Fruit fly (Drosophila melanogaster) whole organism, prepupa: ENCODE data around the gene CG14676.

ENCODE experiments used
- Blimp-1 ChIP-seq: fragments of 200-800 bp; sonication (Bioruptor generic); optimal IDR thresholded peaks from 3 replicates; lab custom pipeline; 2017; ENCODE audit warnings: missing biosample characterization, missing genetic modification characterization, mild to moderate bottlenecking, moderate library complexity, missing genetic modification reagents
- CG10669 ChIP-seq: fragments of 200-800 bp; sonication (Bioruptor generic); optimal IDR thresholded peaks from 3 replicates; lab custom pipeline; 2018; ENCODE audit warnings: missing biosample characterization, mild to moderate bottlenecking, missing genetic modification characterization, moderate library complexity
- CG11902 ChIP-seq: fragments of 200-800 bp; sonication (Bioruptor generic); optimal IDR thresholded peaks from 3 replicates; lab custom pipeline; 2016; ENCODE audit warnings: missing biosample characterization, missing genetic modification characterization
- CG15336 ChIP-seq: fragments of 200-800 bp; sonication (Bioruptor generic); IDR thresholded peaks from 2 replicates; pipeline ENCODE4 v1.3.6; 2022; ENCODE audit warnings: missing biosample characterization, missing genetic modification characterization
- CG1621 ChIP-seq: fragments of 200-800 bp; sonication (Bioruptor generic); optimal IDR thresholded peaks from 3 replicates; lab custom pipeline; 2018; ENCODE audit warnings: missing biosample characterization, mild to moderate bottlenecking, missing genetic modification characterization
- CG3032 ChIP-seq: fragments of 200-800 bp; optimal IDR thresholded peaks from 2 replicates; lab custom pipeline; 2019; ENCODE audit warnings: missing biosample characterization, mild to moderate bottlenecking, missing genetic modification characterization, moderate library complexity
- CG31627 ChIP-seq: fragments of 200-800 bp; sonication (Bioruptor generic); optimal IDR thresholded peaks from 3 replicates; lab custom pipeline; 2016; ENCODE audit warnings: missing biosample characterization, missing genetic modification characterization
- CG32006 ChIP-seq: fragments of 200-800 bp; sonication (Bioruptor generic); optimal IDR thresholded peaks from 3 replicates; lab custom pipeline; 2017; ENCODE audit warnings: missing biosample characterization, mild to moderate bottlenecking, missing genetic modification characterization
- CG3919 ChIP-seq: fragments of 200-800 bp; sonication (Bioruptor generic); optimal IDR thresholded peaks from 3 replicates; lab custom pipeline; 2016; ENCODE audit warnings: missing biosample characterization, missing genetic modification characterization
- CG4318 ChIP-seq: fragments of 200-800 bp; sonication (Bioruptor generic); optimal IDR thresholded peaks from 3 replicates; lab custom pipeline; 2017; ENCODE audit warnings: missing biosample characterization, mild to moderate bottlenecking, missing genetic modification characterization
- CG6276 ChIP-seq: fragments of 200-800 bp; sonication (Bioruptor generic); optimal IDR thresholded peaks from 2 replicates; lab custom pipeline; 2017; ENCODE audit warnings: missing biosample characterization, mild to moderate bottlenecking, missing genetic modification characterization
- CG6792 ChIP-seq: fragments of 200-800 bp; sonication (Bioruptor generic); optimal IDR thresholded peaks from 3 replicates; lab custom pipeline; 2016; ENCODE audit warnings: missing biosample characterization, missing genetic modification characterization
- CG6854 ChIP-seq: fragments of 200-800 bp; sonication (Bioruptor generic); optimal IDR thresholded peaks from 2 replicates; lab custom pipeline; 2017; ENCODE audit warnings: missing biosample characterization, mild to moderate bottlenecking, missing genetic modification characterization
- CG7368 ChIP-seq: fragments of 200-800 bp; sonication (Bioruptor generic); optimal IDR thresholded peaks from 3 replicates; lab custom pipeline; 2016; ENCODE audit warnings: missing biosample characterization, missing genetic modification characterization
- CG8319 ChIP-seq: fragments of 200-800 bp; sonication (Bioruptor generic); optimal IDR thresholded peaks from 3 replicates; lab custom pipeline; 2016; ENCODE audit warnings: missing biosample characterization, missing genetic modification characterization
- CG8632 ChIP-seq: fragments of 200-800 bp; sonication (Bioruptor generic); optimal IDR thresholded peaks from 3 replicates; lab custom pipeline; 2016; ENCODE audit warnings: missing biosample characterization, missing genetic modification characterization
- CG9139 ChIP-seq: fragments of 200-800 bp; sonication (Bioruptor generic); optimal IDR thresholded peaks from 3 replicates; lab custom pipeline; 2017; ENCODE audit warnings: missing biosample characterization, mild to moderate bottlenecking, missing genetic modification characterization
- Eip75B ChIP-seq: fragments of 200-800 bp; sonication (Bioruptor generic); optimal IDR thresholded peaks from 3 replicates; lab custom pipeline; 2016; ENCODE audit warnings: missing biosample characterization, missing genetic modification characterization
- Ets21C ChIP-seq: fragments of 200-800 bp; sonication (Bioruptor generic); optimal IDR thresholded peaks from 3 replicates; lab custom pipeline; 2016; ENCODE audit warnings: missing biosample characterization, missing genetic modification characterization
- Ets96B ChIP-seq: fragments of 200-800 bp; optimal IDR thresholded peaks from 2 replicates; lab custom pipeline; 2019; ENCODE audit warnings: missing biosample characterization, mild to moderate bottlenecking, missing genetic modification characterization, moderate library complexity
- Gug ChIP-seq: fragments of 200-800 bp; sonication (Bioruptor generic); IDR thresholded peaks from 2 replicates; pipeline ENCODE4 v1.3.6; 2022; ENCODE audit warnings: missing biosample characterization, missing genetic modification characterization
- Hr39 ChIP-seq: fragments of 200-800 bp; sonication (Bioruptor generic); optimal IDR thresholded peaks from 2 replicates; lab custom pipeline; 2016; ENCODE audit warnings: missing biosample characterization, missing genetic modification characterization
- Lpt ChIP-seq: fragments of 200-800 bp; sonication (Bioruptor generic); optimal IDR thresholded peaks from 3 replicates; lab custom pipeline; 2016; ENCODE audit warnings: missing biosample characterization, missing genetic modification characterization
- Smox ChIP-seq: fragments of 200-800 bp; sonication (Bioruptor generic); optimal IDR thresholded peaks from 3 replicates; lab custom pipeline; 2016; ENCODE audit warnings: missing biosample characterization, missing genetic modification characterization
- Sox102F ChIP-seq: fragments of 200-800 bp; sonication (Bioruptor generic); optimal IDR thresholded peaks from 2 replicates; lab custom pipeline; 2016; ENCODE audit warnings: missing biosample characterization, mild to moderate bottlenecking, missing genetic modification characterization
- achi ChIP-seq: fragments of 200-800 bp; sonication (Bioruptor generic); optimal IDR thresholded peaks from 3 replicates; lab custom pipeline; 2016; ENCODE audit warnings: missing biosample characterization, missing genetic modification characterization
- cyc ChIP-seq: fragments of 200-800 bp; sonication (Bioruptor generic); optimal IDR thresholded peaks from 3 replicates; lab custom pipeline; 2016; ENCODE audit warnings: missing biosample characterization, missing genetic modification characterization
- dac ChIP-seq: fragments of 200-800 bp; sonication (Bioruptor generic); optimal IDR thresholded peaks from 2 replicates; lab custom pipeline; 2017; ENCODE audit warnings: missing biosample characterization, mild to moderate bottlenecking, missing genetic modification characterization
- dsx ChIP-seq: fragments of 200-800 bp; optimal IDR thresholded peaks from 3 replicates; lab custom pipeline; 2019; ENCODE audit warnings: missing biosample characterization, mild to moderate bottlenecking, missing genetic modification characterization, moderate library complexity; ENCODE audit not compliant: poor library complexity, severe bottlenecking
- eg ChIP-seq: fragments of 200-800 bp; sonication (Bioruptor generic); IDR thresholded peaks from 3 replicates; pipeline ENCODE4 v1.3.6; 2022; ENCODE audit warnings: missing biosample characterization, missing genetic modification characterization
- fd85E ChIP-seq: fragments of 200-800 bp; sonication (Bioruptor generic); optimal IDR thresholded peaks from 3 replicates; lab custom pipeline; 2016; ENCODE audit warnings: missing biosample characterization, missing genetic modification characterization
- lz ChIP-seq: fragments of 200-800 bp; sonication (Bioruptor generic); optimal IDR thresholded peaks from 3 replicates; lab custom pipeline; 2016; ENCODE audit warnings: missing biosample characterization, missing genetic modification characterization
- net ChIP-seq: fragments of 200-800 bp; sonication (Bioruptor generic); optimal IDR thresholded peaks from 3 replicates; lab custom pipeline; 2016; ENCODE audit warnings: missing biosample characterization, missing genetic modification characterization
- salr ChIP-seq, 2 experiments: fragments of 200-800 bp; sonication (Bioruptor generic); optimal IDR thresholded peaks; 3 replicates each; lab custom pipeline; 2016 to 2018; ENCODE audit warnings: missing biosample characterization in 2 of 2, missing genetic modification characterization in 2 of 2, mild to moderate bottlenecking in 1 of 2
- topi ChIP-seq: fragments of 200-800 bp; sonication (Bioruptor generic); optimal IDR thresholded peaks from 3 replicates; lab custom pipeline; 2016; ENCODE audit warnings: missing biosample characterization, missing genetic modification characterization
- vri ChIP-seq: fragments of 200-800 bp; sonication (Bioruptor generic); optimal IDR thresholded peaks from 3 replicates; lab custom pipeline; 2016; ENCODE audit warnings: missing biosample characterization, mild to moderate bottlenecking, missing genetic modification characterization

Gene CG14676

dm6 chr3R:5838683-5839365 is 8.2 kb upstream of the CG14676 start (continued):
- TF ChIP-seq CG1621 (tag; lab: Kevin White, UChicago) (no peak), Hr39 (GFP tag; lab: Kevin White, UChicago) (no peak), CG4318 (peak; percentile 21), Smox (GFP tag; lab: Kevin White, UChicago) (no peak), salr (GFP tag; optimal IDR thresholded peaks at IDR 0.05; lab: Kevin White, UChicago) (peak in 1 of 2 experiments; percentile 54), CG7368 (peak; percentile 39), Eip75B (GFP tag; lab: Kevin White, UChicago) (peak; percentile 18), CG6792 (GFP tag; lab: Kevin White, UChicago) (peak; percentile 21), Ets96B (tag; lab: Kevin White, UChicago) (no peak), CG8319 (GFP tag; lab: Kevin White, UChicago) (no peak), fd85E (GFP tag; lab: Kevin White, UChicago) (no peak), Gug (GFP tag; lab: Robert Waterston, UW) (0 out of 2 replicates have a peak, but pooled peaks have one; percentile 13), Lpt (GFP tag; lab: Kevin White, UChicago) (no peak), Blimp-1 (GFP tag; lab: Kevin White, UChicago) (no peak), CG3919 (peak; percentile 47), CG32006 (no peak), dsx (GFP tag; lab: Kevin White, UChicago) (no peak), net (GFP tag; lab: Kevin White, UChicago) (peak; percentile 46), achi (GFP tag; lab: Kevin White, UChicago) (peak; percentile 2), topi (GFP tag; lab: Kevin White, UChicago) (no peak), lz (GFP tag; lab: Kevin White, UChicago) (no peak), CG6276 (GFP tag; lab: Kevin White, UChicago) (no peak), CG3032 (tag; lab: Kevin White, UChicago) (peak; percentile 19), dac (no peak), CG31627 (GFP tag; lab: Kevin White, UChicago) (no peak), cyc (no peak), CG11902 (GFP tag; lab: Kevin White, UChicago) (no peak), CG6854 (GFP tag; lab: Kevin White, UChicago) (no peak), CG15336 (GFP tag; lab: Robert Waterston, UW) (no peak), CG9139 (GFP tag; lab: Kevin White, UChicago) (no peak), eg (no peak), Ets21C (GFP tag; lab: Kevin White, UChicago) (no peak)
- TF ChIP-seq, all 60 proteins: peak for 24

- TF ChIP-seq salr (GFP tag; optimal IDR thresholded peaks at IDR 0.05; lab: Kevin White, UChicago) (no peak), cyc (no peak), dac (no peak), Lpt (GFP tag; lab: Kevin White, UChicago) (no peak), lz (GFP tag; lab: Kevin White, UChicago) (no peak), CG6854 (GFP tag; lab: Kevin White, UChicago) (no peak), CG7368 (no peak), CG10669 (GFP tag; lab: Kevin White, UChicago) (no peak), Smox (GFP tag; lab: Kevin White, UChicago) (no peak), eg (no peak), CG32006 (no peak), Ets96B (tag; lab: Kevin White, UChicago) (no peak), CG8632 (GFP tag; lab: Kevin White, UChicago) (no peak), net (GFP tag; lab: Kevin White, UChicago) (no peak), topi (GFP tag; lab: Kevin White, UChicago) (no peak), Sox102F (GFP tag; lab: Kevin White, UChicago) (no peak), fd85E (GFP tag; lab: Kevin White, UChicago) (no peak)
These were observed 6.2 kb upstream of the CG14676 start, which contains the start of gene CG1213 for dm6 chr3R:5840870-5841269. TSS of gene CG1213 (plus strand) at chr3R:5841170.

DNA sequence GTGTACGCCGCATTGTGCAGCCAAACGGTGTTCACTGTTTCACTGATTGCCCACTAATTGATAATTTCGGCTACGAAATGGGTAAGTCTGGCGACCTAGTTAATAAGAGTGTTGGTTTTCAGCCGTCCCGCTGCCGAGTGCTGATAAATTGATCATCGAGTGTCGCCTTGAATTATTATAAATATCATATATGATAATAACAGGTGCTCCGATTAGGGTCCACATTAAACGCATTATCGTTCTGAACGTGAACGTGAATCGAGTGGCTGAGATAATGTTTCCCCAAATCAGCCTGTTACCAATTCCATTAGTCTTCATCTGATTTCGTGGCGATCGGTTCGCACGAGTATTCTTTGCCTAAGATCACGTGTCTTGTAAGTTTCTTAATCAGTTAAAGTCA is 5.7 kb upstream of the CG14676 start:
- TF ChIP-seq salr (GFP tag; optimal IDR thresholded peaks at IDR 0.05; lab: Kevin White, UChicago) (no peak), vri (GFP tag; lab: Kevin White, UChicago) (peak; percentile 21)
- TF ChIP-seq, all 60 proteins: peak for 1
